Fruit fly (Drosophila melanogaster) whole organism, larva: ENCODE data around the gene CG17732.

Experiments used
- noc ChIP-seq: fragments of 200-800 bp; sonication (Bioruptor generic); optimal IDR thresholded peaks from 3 replicates; lab custom pipeline; 2019; ENCODE audit warnings: missing biosample characterization, mild to moderate bottlenecking, missing genetic modification characterization, moderate library complexity

The CG17732 gene

dm6 chr3L:19981385-19981784, at the start of gene CG17732:
Gene CG17732 (plus strand): TSS chr3L:19981685.
- no peak for TF ChIP-seq noc (tag; lab: Kevin White, UChicago)

- no peak for TF ChIP-seq noc (tag; lab: Kevin White, UChicago)
Measured at dm6 chr3L:19932917-19933316, 48.6 kb upstream of the CG17732 start.

- peak; percentile 20 for TF ChIP-seq noc (tag; lab: Kevin White, UChicago)
Measured at dm6 chr3L:19939024-19939423, 42.5 kb upstream of the CG17732 start, which contains the start of gene Ac76E. Gene Ac76E (plus strand): TSS chr3L:19939287.

- TF ChIP-seq noc (tag; lab: Kevin White, UChicago) = no peak
Measured at dm6 chr3L:19940349-19940748, 41.1 kb upstream of the CG17732 start.

- TF ChIP-seq noc (tag; lab: Kevin White, UChicago) = peak; percentile 37
Measured at dm6 chr3L:19941162-19941561, 40.3 kb upstream of the CG17732 start.

dm6 chr3L:19945469-19945868, 36.0 kb upstream of the CG17732 start:
- no peak for TF ChIP-seq noc (tag; lab: Kevin White, UChicago)

- no peak for TF ChIP-seq noc (tag; lab: Kevin White, UChicago)
Measured at dm6 chr3L:19951035-19951434, 30.4 kb upstream of the CG17732 start, which contains the start of gene CG32219. Gene CG32219 (minus strand): TSS chr3L:19951135.

dm6 chr3L:19951868-19952267, 29.6 kb upstream of the CG17732 start, which contains the start of gene CG34258:
Gene CG34258 (minus strand): TSS chr3L:19951968.
- TF ChIP-seq noc (tag; lab: Kevin White, UChicago) = no peak

- TF ChIP-seq noc (tag; lab: Kevin White, UChicago) = no peak
Measured at dm6 chr3L:19952690-19953089, 28.8 kb upstream of the CG17732 start, which contains the start of gene CG33710. Gene CG33710 (minus strand): TSS chr3L:19952790.

- no peak for TF ChIP-seq noc (tag; lab: Kevin White, UChicago)
Measured at dm6 chr3L:19953612-19954011, 27.9 kb upstream of the CG17732 start, which contains the start of gene CG42655. Gene CG42655 (minus strand): TSS chr3L:19953712.

dm6 chr3L:19954426-19954825, 27.1 kb upstream of the CG17732 start, which contains the start of gene CG42654:
Gene CG42654 (minus strand): TSS chr3L:19954526.
- no peak for TF ChIP-seq noc (tag; lab: Kevin White, UChicago)

- no peak for TF ChIP-seq noc (tag; lab: Kevin White, UChicago)
Measured at dm6 chr3L:19955699-19956098, 25.8 kb upstream of the CG17732 start, which contains the start of gene CG42263. Gene CG42263 (minus strand): TSS chr3L:19955799.

dm6 chr3L:19961805-19962204, 19.7 kb upstream of the CG17732 start:
- TF ChIP-seq noc (tag; lab: Kevin White, UChicago) = no peak

dm6 chr3L:19968725-19969598, 12.5 kb upstream of the CG17732 start:
- TF ChIP-seq noc (tag; lab: Kevin White, UChicago) = no peak

- no peak for TF ChIP-seq noc (tag; lab: Kevin White, UChicago)
Measured at dm6 chr3L:19978088-19978487, 3.4 kb upstream of the CG17732 start.

dm6 chr3L:19979592-19979991, 1.9 kb upstream of the CG17732 start, which contains the start of gene CG14182:
Gene CG14182 (minus strand): TSS chr3L:19979812.
- no peak for TF ChIP-seq noc (tag; lab: Kevin White, UChicago)
